Fruit fly (Drosophila melanogaster) whole organism, embryonic: ENCODE measurements around the gene CG32023.

Source experiments
- CG12236 ChIP-seq: fragments of 200-800 bp; sonication (Bioruptor generic); optimal IDR thresholded peaks from 2 replicates; lab custom pipeline; 2016; ENCODE audit warnings: missing biosample characterization, missing genetic modification characterization
- CG16815 ChIP-seq: fragments of 200-800 bp; sonication (Bioruptor generic); optimal IDR thresholded peaks from 3 replicates; lab custom pipeline; 2017; ENCODE audit warnings: missing biosample characterization, mild to moderate bottlenecking, missing genetic modification characterization
- CG18262 ChIP-seq: fragments of 200-800 bp; optimal IDR thresholded peaks from 3 replicates; lab custom pipeline; 2019; ENCODE audit warnings: missing biosample characterization, mild to moderate bottlenecking, missing genetic modification characterization, moderate library complexity
- CG3995 ChIP-seq: fragments of 200-800 bp; sonication (Bioruptor generic); optimal IDR thresholded peaks from 3 replicates; lab custom pipeline; 2016; ENCODE audit warnings: missing biosample characterization, missing genetic modification characterization
- CG4707 ChIP-seq: fragments of 200-800 bp; sonication (Bioruptor generic); optimal IDR thresholded peaks from 2 replicates; lab custom pipeline; 2018; ENCODE audit warnings: missing biosample characterization, mild to moderate bottlenecking, missing genetic modification characterization, moderate library complexity
- CG8944 ChIP-seq: fragments of 200-800 bp; sonication (Bioruptor generic); optimal IDR thresholded peaks from 3 replicates; lab custom pipeline; 2016; ENCODE audit warnings: missing biosample characterization, missing genetic modification characterization
- Eip74EF ChIP-seq, 2 experiments: fragments of 200-800 bp in 1 of 2; fragments of >200 bp in 1 of 2; sonication (Bioruptor generic) in 1 of 2; optimal IDR thresholded peaks; 2 replicates each; lab custom pipeline; 2017 to 2019; ENCODE audit warnings: missing biosample characterization in 2 of 2, missing genetic modification characterization in 2 of 2, mild to moderate bottlenecking in 1 of 2, moderate library complexity in 1 of 2
- Xrp1 ChIP-seq: fragments of 200-800 bp; sonication (Bioruptor generic); IDR thresholded peaks from 2 replicates; pipeline ENCODE4 v1.3.6; 2022; ENCODE audit warnings: missing biosample characterization, missing genetic modification characterization
- btn ChIP-seq: fragments of 200-800 bp; sonication (Bioruptor generic); optimal IDR thresholded peaks from 2 replicates; lab custom pipeline; 2016; ENCODE audit warnings: missing biosample characterization, missing genetic modification characterization
- corto ChIP-seq: fragments of 200-800 bp; sonication (Bioruptor generic); optimal IDR thresholded peaks from 2 replicates; lab custom pipeline; 2016; ENCODE audit warnings: missing biosample characterization, mild to moderate bottlenecking, missing genetic modification characterization, moderate library complexity
- gro ChIP-seq: fragments of 200-800 bp; sonication (Bioruptor generic); optimal IDR thresholded peaks from 2 replicates; lab custom pipeline; 2016; ENCODE audit warnings: missing biosample characterization, missing genetic modification characterization
- ham ChIP-seq: fragments of 200-800 bp; sonication (Bioruptor generic); IDR thresholded peaks from 2 replicates; pipeline ENCODE4 v1.3.6; 2022; ENCODE audit warnings: missing biosample characterization, missing genetic modification characterization

DNA sequence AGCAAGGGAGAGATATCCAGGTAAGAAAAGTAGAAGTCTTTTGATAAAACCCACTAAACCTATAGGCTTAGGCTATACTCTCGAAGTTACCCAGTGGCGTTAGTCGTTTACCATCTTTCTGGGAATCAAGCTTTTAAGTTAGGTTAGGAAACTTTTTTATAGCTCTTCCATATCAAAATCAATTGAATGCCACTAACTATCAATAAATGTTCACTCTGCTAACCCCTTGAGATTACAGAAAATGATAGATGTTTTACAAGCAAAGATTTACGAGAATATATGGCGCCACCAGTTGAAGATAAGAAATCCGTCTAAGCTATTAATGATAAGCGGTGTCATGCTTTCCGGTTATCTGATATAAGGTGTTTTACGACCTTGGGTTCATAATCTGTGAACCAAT, 16.3 kb downstream of the CG32023 start:
- TF ChIP-seq CG4707 (no peak), gro (GFP tag; lab: Kevin White, UChicago) (no peak), CG8944 (GFP tag; lab: Kevin White, UChicago) (no peak), CG3995 (GFP tag; lab: Kevin White, UChicago) (no peak), btn (GFP tag; lab: Kevin White, UChicago) (no peak), CG18262 (no peak), CG12236 (GFP tag; lab: Kevin White, UChicago) (no peak), corto (GFP tag; lab: Kevin White, UChicago) (no peak), Xrp1 (GFP tag; lab: Robert Waterston, UW) (no peak), ham (GFP tag; lab: Robert Waterston, UW) (no peak), Eip74EF (GFP tag; optimal IDR thresholded peaks at IDR 0.05; lab: Kevin White, UChicago) (no peak), CG16815 (GFP tag; lab: Kevin White, UChicago) (no peak)
